Worm (Caenorhabditis elegans) whole organism, L4/young adult: ENCODE results near the gene F28F8.9.

Experiments used
- W03F9.2 ChIP-seq: fragments of 150-350 bp; optimal IDR thresholded peaks from 2 replicates; lab custom pipeline; 2014; ENCODE audit warnings: missing biosample characterization, missing genetic modification characterization
- dao-5 ChIP-seq: sonication (generic microtip); optimal IDR thresholded peaks from 2 replicates; lab custom pipeline; 2016; ENCODE audit warnings: missing genotype, missing genetic modification characterization, moderate library complexity, missing compliant biosample characterization
- him-1 ChIP-seq: sonication (generic microtip); optimal IDR thresholded peaks from 2 replicates; lab custom pipeline; 2016; ENCODE audit warnings: missing genotype, missing genetic modification reagents, missing genetic modification characterization, missing compliant biosample characterization

DNA sequence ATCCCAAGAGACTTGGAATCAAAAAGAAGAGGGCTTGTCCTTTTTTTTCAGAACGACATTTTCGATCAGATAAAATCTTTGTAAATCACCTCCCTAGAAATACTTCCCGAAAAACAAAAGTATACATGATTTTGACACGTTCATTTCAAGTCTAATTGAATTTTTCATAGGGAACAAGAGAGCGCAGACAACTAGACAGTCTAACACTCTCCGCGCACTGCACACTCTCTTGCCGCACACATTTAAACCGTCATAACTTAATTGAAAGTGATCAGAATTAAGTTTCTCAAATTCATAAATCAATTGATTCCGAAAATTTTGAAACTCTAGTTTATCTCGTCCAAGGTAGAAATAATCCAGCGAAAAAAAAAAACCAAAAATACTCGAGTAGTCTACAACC, 18.7 kb downstream of the F28F8.9 start:
- TF ChIP-seq him-1 (tag; lab: Kevin White, UChicago) = no peak
- TF ChIP-seq dao-5 (tag; lab: Kevin White, UChicago) = no peak
- no peak for TF ChIP-seq W03F9.2 (tag; lab: Kevin White, UChicago)
